Worm (Caenorhabditis elegans) whole organism, L1 larva: Measurements from ENCODE around the gene vamp-7.
A peak's percentile ranks its signal among the peaks of the same experiment; 100 is the strongest.

Experiments used
- C04F5.9 ChIP-seq: sonication (generic microtip); optimal IDR thresholded peaks from 2 replicates; lab custom pipeline; 2016; ENCODE audit warnings: missing genetic modification characterization, missing compliant biosample characterization
- C16A3.4 ChIP-seq: fragments of 150-350 bp; optimal IDR thresholded peaks from 2 replicates; lab custom pipeline; 2014; ENCODE audit warnings: missing biosample characterization, missing genetic modification characterization
- C34B4.2 ChIP-seq: sonication (generic microtip); optimal IDR thresholded peaks from 2 replicates; lab custom pipeline; 2017; ENCODE audit warnings: mild to moderate bottlenecking, missing genetic modification characterization, missing compliant biosample characterization
- F16B12.6 ChIP-seq: fragments of 150-350 bp; optimal IDR thresholded peaks from 2 replicates; lab custom pipeline; 2014; ENCODE audit warnings: missing biosample characterization, missing genetic modification characterization
- aha-1 ChIP-seq: fragments of 150-350 bp; optimal IDR thresholded peaks from 2 replicates; lab custom pipeline; 2014; ENCODE audit warnings: missing biosample characterization, missing genetic modification characterization
- aly-2 ChIP-seq: fragments of 150-350 bp; optimal IDR thresholded peaks from 2 replicates; lab custom pipeline; 2014; ENCODE audit warnings: missing biosample characterization, missing genetic modification characterization
- blmp-1 ChIP-seq: fragments of 150-350 bp; optimal IDR thresholded peaks from 2 replicates; lab custom pipeline; 2014; ENCODE audit warnings: missing biosample characterization, missing genetic modification characterization
- ceh-63 ChIP-seq: fragments of 200-800 bp; sonication (Bioruptor generic); optimal IDR thresholded peaks from 2 replicates; lab custom pipeline; 2018; ENCODE audit warnings: mild to moderate bottlenecking, missing genetic modification characterization, missing compliant biosample characterization
- ceh-8 ChIP-seq: fragments of 200-800 bp; sonication (Bioruptor generic); optimal IDR thresholded peaks from 2 replicates; lab custom pipeline; 2018; ENCODE audit warnings: mild to moderate bottlenecking, missing genetic modification characterization, moderate library complexity, missing compliant biosample characterization
- ceh-82 ChIP-seq, 3 experiments: fragments of 150-350 bp in 1 of 3; sonication (generic microtip) in 2 of 3; optimal IDR thresholded peaks; 2 replicates each; lab custom pipeline; 2014 to 2017; ENCODE audit warnings: missing biosample characterization in 3 of 3, missing genetic modification characterization in 3 of 3
- ceh-90 ChIP-seq: sonication (generic microtip); optimal IDR thresholded peaks from 2 replicates; lab custom pipeline; 2016; ENCODE audit warnings: missing genetic modification characterization, missing compliant biosample characterization
- ces-1 ChIP-seq: fragments of 150-350 bp; optimal IDR thresholded peaks from 2 replicates; lab custom pipeline; 2014; ENCODE audit warnings: missing biosample characterization, missing genetic modification reagents, missing genetic modification characterization
- dpl-1 ChIP-seq, 3 experiments: fragments of 150-350 bp in 2 of 3; sonication (generic microtip) in 1 of 3; optimal IDR thresholded peaks; 2 replicates each; lab custom pipeline; 2014 to 2017; ENCODE audit warnings: missing biosample characterization in 3 of 3, missing genetic modification characterization in 3 of 3, missing genetic modification reagents in 3 of 3
- dsc-1 ChIP-seq: sonication (generic microtip); optimal IDR thresholded peaks from 2 replicates; lab custom pipeline; 2016; ENCODE audit warnings: mild to moderate bottlenecking, missing genetic modification characterization, missing compliant biosample characterization
- efl-3 ChIP-seq: fragments of 200-800 bp; sonication (Bioruptor generic); optimal IDR thresholded peaks from 2 replicates; lab custom pipeline; 2018; ENCODE audit warnings: mild to moderate bottlenecking, missing genetic modification characterization, missing compliant biosample characterization
- egl-13 ChIP-seq: sonication (generic microtip); optimal IDR thresholded peaks from 2 replicates; lab custom pipeline; 2016; ENCODE audit warnings: missing genotype, missing genetic modification reagents, missing genetic modification characterization, missing compliant biosample characterization
- egl-27 ChIP-seq, 2 experiments: fragments of 150-350 bp in 1 of 2; sonication (generic microtip); optimal IDR thresholded peaks; 3 replicates each; lab custom pipeline; 2017 to 2018; ENCODE audit warnings: missing biosample characterization in 2 of 2, missing genetic modification characterization in 2 of 2, missing genetic modification reagents in 2 of 2
- fkh-4 ChIP-seq: sonication (generic microtip); optimal IDR thresholded peaks from 2 replicates; lab custom pipeline; 2016; ENCODE audit warnings: missing compliant biosample characterization, missing genetic modification characterization, borderline replicate concordance
- fkh-8 ChIP-seq: sonication (generic microtip); optimal IDR thresholded peaks from 2 replicates; lab custom pipeline; 2016; ENCODE audit warnings: mild to moderate bottlenecking, missing genetic modification characterization, missing compliant biosample characterization
- grh-1 ChIP-seq: fragments of 200-800 bp; sonication (Bioruptor generic); IDR thresholded peaks from 2 replicates; pipeline ENCODE4 v1.3.6; 2022; ENCODE audit warnings: missing genetic modification reagents, missing genetic modification characterization, missing compliant biosample characterization
- hlh-17 ChIP-seq: fragments of 200-800 bp; sonication (Bioruptor generic); optimal IDR thresholded peaks from 2 replicates; lab custom pipeline; 2018; ENCODE audit warnings: missing genetic modification characterization, mild to moderate bottlenecking, missing compliant biosample characterization, moderate library complexity, borderline replicate concordance
- hlh-4 ChIP-seq: sonication (generic microtip); optimal IDR thresholded peaks from 2 replicates; lab custom pipeline; 2016; ENCODE audit warnings: mild to moderate bottlenecking, missing genetic modification characterization, missing compliant biosample characterization
- hpl-2 ChIP-seq: fragments of 150-350 bp; optimal IDR thresholded peaks from 2 replicates; lab custom pipeline; 2014; ENCODE audit warnings: missing biosample characterization, missing genetic modification reagents, missing genetic modification characterization
- lin-14 ChIP-seq: fragments of 200-800 bp; sonication (Bioruptor generic); optimal IDR thresholded peaks from 2 replicates; lab custom pipeline; 2018; ENCODE audit warnings: mild to moderate bottlenecking, missing genetic modification characterization, moderate library complexity, missing compliant biosample characterization
- lin-15B ChIP-seq: fragments of 150-350 bp; sonication (generic microtip); optimal IDR thresholded peaks from 3 replicates; lab custom pipeline; 2014; ENCODE audit warnings: missing biosample characterization, missing genetic modification characterization
- lin-39 ChIP-seq: fragments of 150-350 bp; optimal IDR thresholded peaks from 2 replicates; lab custom pipeline; 2014; ENCODE audit warnings: missing biosample characterization, missing genetic modification reagents, missing genetic modification characterization
- lir-3 ChIP-seq: sonication (generic microtip); optimal IDR thresholded peaks from 2 replicates; lab custom pipeline; 2016; ENCODE audit warnings: mild to moderate bottlenecking, missing genetic modification characterization, moderate library complexity, missing compliant biosample characterization; ENCODE audit not compliant: poor library complexity
- mab-9 ChIP-seq: fragments of 200-800 bp; sonication (Bioruptor generic); IDR thresholded peaks from 2 replicates; pipeline ENCODE4 v1.3.6; 2022; ENCODE audit warnings: missing genetic modification reagents, missing genetic modification characterization, missing compliant biosample characterization
- nhr-12 ChIP-seq: sonication (generic microtip); optimal IDR thresholded peaks from 2 replicates; lab custom pipeline; 2017; ENCODE audit warnings: missing biosample characterization, missing genetic modification characterization
- nhr-20 ChIP-seq: sonication (generic microtip); optimal IDR thresholded peaks from 2 replicates; lab custom pipeline; 2016; ENCODE audit warnings: mild to moderate bottlenecking, missing genetic modification characterization, missing compliant biosample characterization
- nhr-28 ChIP-seq: fragments of 150-350 bp; optimal IDR thresholded peaks from 2 replicates; lab custom pipeline; 2014; ENCODE audit warnings: missing biosample characterization, missing genetic modification characterization
- nhr-47 ChIP-seq: sonication (generic microtip); optimal IDR thresholded peaks from 2 replicates; lab custom pipeline; 2016; ENCODE audit warnings: mild to moderate bottlenecking, missing genetic modification characterization, moderate library complexity, missing compliant biosample characterization
- nhr-76 ChIP-seq: sonication (generic microtip); optimal IDR thresholded peaks from 2 replicates; lab custom pipeline; 2017; ENCODE audit warnings: missing biosample characterization, missing genetic modification characterization
- nhr-77 ChIP-seq: fragments of 150-350 bp; optimal IDR thresholded peaks from 2 replicates; lab custom pipeline; 2014; ENCODE audit warnings: missing biosample characterization, missing genetic modification characterization
- nhr-84 ChIP-seq: sonication (generic microtip); optimal IDR thresholded peaks from 2 replicates; lab custom pipeline; 2017; ENCODE audit warnings: missing biosample characterization, missing genetic modification characterization
- nhr-85 ChIP-seq: sonication (generic microtip); peaks from one replicate; lab custom pipeline; 2016; ENCODE audit warnings: missing genetic modification characterization, inconsistent platforms, missing compliant biosample characterization
- nhr-90 ChIP-seq: sonication (generic microtip); optimal IDR thresholded peaks from 2 replicates; lab custom pipeline; 2016; ENCODE audit warnings: mild to moderate bottlenecking, missing genetic modification characterization, missing compliant biosample characterization; ENCODE audit not compliant: poor library complexity
- pax-3 ChIP-seq: fragments of 200-800 bp; sonication (Bioruptor generic); optimal IDR thresholded peaks from 2 replicates; lab custom pipeline; 2018; ENCODE audit warnings: mild to moderate bottlenecking, missing genetic modification characterization, moderate library complexity, missing compliant biosample characterization
- pqm-1 ChIP-seq: sonication (generic microtip); optimal IDR thresholded peaks from 3 replicates; lab custom pipeline; 2017; ENCODE audit warnings: missing biosample characterization, missing genetic modification characterization
- rnt-1 ChIP-seq: sonication (generic microtip); optimal IDR thresholded peaks from 2 replicates; lab custom pipeline; 2016; ENCODE audit warnings: mild to moderate bottlenecking, missing genetic modification characterization, moderate library complexity, missing compliant biosample characterization
- snpc-4 ChIP-seq: fragments of 150-350 bp; optimal IDR thresholded peaks from 2 replicates; lab custom pipeline; 2014; ENCODE audit warnings: missing biosample characterization, missing genetic modification characterization
- sox-4 ChIP-seq: sonication (generic microtip); optimal IDR thresholded peaks from 2 replicates; lab custom pipeline; 2016; ENCODE audit warnings: missing genetic modification characterization, missing compliant biosample characterization
- sptf-1 ChIP-seq: fragments of 150-350 bp; optimal IDR thresholded peaks from 2 replicates; lab custom pipeline; 2014; ENCODE audit warnings: missing biosample characterization, missing genetic modification characterization
- sup-37 ChIP-seq: fragments of 200-800 bp; sonication (Bioruptor generic); optimal IDR thresholded peaks from 2 replicates; lab custom pipeline; 2018; ENCODE audit warnings: mild to moderate bottlenecking, missing genetic modification characterization, missing compliant biosample characterization
- tlp-1 ChIP-seq: fragments of 150-350 bp; optimal IDR thresholded peaks from 2 replicates; lab custom pipeline; 2014; ENCODE audit warnings: missing biosample characterization, missing genetic modification characterization
- unc-130 ChIP-seq: fragments of 150-350 bp; optimal IDR thresholded peaks from 2 replicates; lab custom pipeline; 2017; ENCODE audit warnings: missing biosample characterization, missing genetic modification characterization, inconsistent platforms
- unc-30 ChIP-seq: sonication (generic microtip); optimal IDR thresholded peaks from 2 replicates; lab custom pipeline; 2017; ENCODE audit warnings: missing biosample characterization, missing genetic modification characterization
- vab-15 ChIP-seq: sonication (generic microtip); optimal IDR thresholded peaks from 2 replicates; lab custom pipeline; 2017; ENCODE audit warnings: missing genotype, mild to moderate bottlenecking, missing genetic modification characterization, missing compliant biosample characterization
- xbp-1 ChIP-seq: sonication (generic microtip); optimal IDR thresholded peaks from 2 replicates; lab custom pipeline; 2016; ENCODE audit warnings: missing genetic modification characterization, missing compliant biosample characterization
- zag-1 ChIP-seq: fragments of 150-350 bp; optimal IDR thresholded peaks from 2 replicates; lab custom pipeline; 2014; ENCODE audit warnings: missing biosample characterization, missing genetic modification characterization
- zip-4 ChIP-seq: fragments of 200-800 bp; sonication (Bioruptor generic); optimal IDR thresholded peaks from 2 replicates; lab custom pipeline; 2018; ENCODE audit warnings: mild to moderate bottlenecking, missing genetic modification characterization, moderate library complexity, missing compliant biosample characterization
- ztf-11 ChIP-seq, 2 experiments: sonication (generic microtip); optimal IDR thresholded peaks; 2 replicates each; lab custom pipeline; 2016 to 2017; ENCODE audit warnings: missing genetic modification characterization in 2 of 2, missing biosample characterization in 1 of 2, missing compliant biosample characterization in 1 of 2
- ztf-4 ChIP-seq: fragments of 150-350 bp; optimal IDR thresholded peaks from 2 replicates; lab custom pipeline; 2014; ENCODE audit warnings: missing biosample characterization, missing genetic modification characterization

Gene vamp-7

ce11 chrIV:2640950-2641349 lies 33.1 kb downstream of the vamp-7 start, which contains the start of the genes mdf-2 and nduv-3:
TSS of gene mdf-2 (minus strand) at chrIV:2641125.
TSS of gene nduv-3 (plus strand) at chrIV:2641310.
- TF ChIP-seq egl-27 (tag; optimal IDR thresholded peaks at IDR 0.05; lab: Kevin White, UChicago) = no peak
- no peak for TF ChIP-seq ceh-63 (GFP tag; lab: Kevin White, UChicago)
- TF ChIP-seq sox-4 (tag; lab: Kevin White, UChicago) = peak; percentile 62
- TF ChIP-seq nhr-76 (tag; lab: Kevin White, UChicago) = no peak
- peak; percentile 76 to 90 (median 85) for TF ChIP-seq ceh-82 (tag; optimal IDR thresholded peaks at IDR 0.05; lab: Kevin White, UChicago)
- peak; percentile 86 for TF ChIP-seq dsc-1 (tag; lab: Kevin White, UChicago)
- TF ChIP-seq nhr-77 (tag; lab: Kevin White, UChicago) = peak; percentile 43
- TF ChIP-seq aha-1 (tag; lab: Kevin White, UChicago) = peak; percentile 46
- TF ChIP-seq C34B4.2 = no peak
- no peak for TF ChIP-seq unc-30
- TF ChIP-seq xbp-1 (tag; lab: Kevin White, UChicago) = peak; percentile 79
- TF ChIP-seq ceh-8 = peak; percentile 53
- TF ChIP-seq lir-3 (tag; lab: Kevin White, UChicago) = no peak
- no peak for TF ChIP-seq sptf-1 (tag; lab: Kevin White, UChicago)
- peak; percentile 85 for TF ChIP-seq lin-15B (tag; lab: Kevin White, UChicago)
- peak; percentile 54 for TF ChIP-seq ztf-4 (tag; lab: Kevin White, UChicago)
- peak; percentile 73 for TF ChIP-seq nhr-20 (tag; lab: Kevin White, UChicago)
- peak; percentile 91 for TF ChIP-seq nhr-47
- TF ChIP-seq unc-130 (tag; lab: Kevin White, UChicago) = peak; percentile 76
- TF ChIP-seq rnt-1 = peak; percentile 89
- no peak for TF ChIP-seq nhr-84 (tag; lab: Kevin White, UChicago)
- TF ChIP-seq vab-15 (tag; lab: Kevin White, UChicago) = no peak
- TF ChIP-seq snpc-4 (tag; lab: Kevin White, UChicago) = peak; percentile 69
- peak; percentile 55 for TF ChIP-seq egl-13 (tag; lab: Kevin White, UChicago)
- TF ChIP-seq C16A3.4 = peak; percentile 68
- TF ChIP-seq grh-1 = peak; percentile 70
- peak; percentile 43 for TF ChIP-seq C04F5.9
- TF ChIP-seq nhr-85 = peak; percentile 84
- no peak for TF ChIP-seq zag-1 (tag; lab: Kevin White, UChicago)
- TF ChIP-seq tlp-1 (tag; lab: Kevin White, UChicago) = no peak
- TF ChIP-seq mab-9 (GFP tag; lab: Robert Waterston, UW) = peak; percentile 58
- peak in 1 of 2 experiments; percentile 67 for TF ChIP-seq ztf-11 (tag; optimal IDR thresholded peaks at IDR 0.05; lab: Kevin White, UChicago)
- peak; percentile 77 for TF ChIP-seq lin-39 (tag; lab: Kevin White, UChicago)
- peak; percentile 45 for TF ChIP-seq aly-2 (tag; lab: Kevin White, UChicago)
- peak; percentile 58 for TF ChIP-seq F16B12.6 (tag; lab: Kevin White, UChicago)
- no peak for TF ChIP-seq efl-3 (GFP tag; lab: Kevin White, UChicago)
- no peak for TF ChIP-seq nhr-12 (tag; lab: Kevin White, UChicago)
- peak; percentile 13 for TF ChIP-seq sup-37 (GFP tag; lab: Kevin White, UChicago)
- TF ChIP-seq ces-1 (GFP tag; lab: Kevin White, UChicago) = no peak
- TF ChIP-seq lin-14 = no peak
- no peak for TF ChIP-seq pqm-1
- peak; percentile 72 for TF ChIP-seq pax-3
- peak; percentile 53 for TF ChIP-seq zip-4 (GFP tag; lab: Kevin White, UChicago)
- peak; percentile 92 to 94 (median 94) for TF ChIP-seq dpl-1 (GFP tag; optimal IDR thresholded peaks at IDR 0.05; lab: Kevin White, UChicago)
- peak; percentile 11 for TF ChIP-seq fkh-4
- TF ChIP-seq nhr-28 (tag; lab: Kevin White, UChicago) = no peak
- TF ChIP-seq fkh-8 (tag; lab: Kevin White, UChicago) = peak; percentile 72
- peak; percentile 21 for TF ChIP-seq ceh-90 (tag; lab: Kevin White, UChicago)
- TF ChIP-seq nhr-90 (tag; lab: Kevin White, UChicago) = peak; percentile 81
- no peak for TF ChIP-seq hlh-4 (tag; lab: Kevin White, UChicago)
- TF ChIP-seq hpl-2 (GFP tag; lab: Kevin White, UChicago) = no peak
- TF ChIP-seq blmp-1 (tag; lab: Kevin White, UChicago) = peak; percentile 48
- TF ChIP-seq hlh-17 (GFP tag; lab: Kevin White, UChicago) = no peak
